Fruit fly (Drosophila melanogaster) whole organism, wandering third instar larva: ENCODE data around the gene Ocrl.

Experiments
- Dfd ChIP-seq: fragments of >200 bp; optimal IDR thresholded peaks from 2 replicates; lab custom pipeline; 2017; ENCODE audit warnings: missing biosample characterization, missing genetic modification characterization
- Myc ChIP-seq: fragments of >200 bp; optimal IDR thresholded peaks from 2 replicates; lab custom pipeline; 2017
- OdsH ChIP-seq: fragments of 200-800 bp; sonication (Bioruptor generic); optimal IDR thresholded peaks from 2 replicates; lab custom pipeline; 2016; ENCODE audit warnings: missing biosample characterization, mild to moderate bottlenecking, missing genetic modification characterization
- br ChIP-seq: fragments of 200-800 bp; sonication (Bioruptor generic); optimal IDR thresholded peaks from 2 replicates; lab custom pipeline; 2016; ENCODE audit warnings: missing biosample characterization, missing genetic modification characterization
- dsf ChIP-seq: sonication (Bioruptor generic); optimal IDR thresholded peaks from 2 replicates; lab custom pipeline; 2016; ENCODE audit warnings: missing biosample characterization, missing genetic modification characterization, borderline replicate concordance
- h ChIP-seq: fragments of 200-800 bp; sonication (Bioruptor generic); optimal IDR thresholded peaks from 3 replicates; lab custom pipeline; 2016; ENCODE audit warnings: missing biosample characterization, mild to moderate bottlenecking, missing genetic modification characterization

dm6 chrX:1951391-1952066 lies 28.7 kb downstream of the Ocrl start:
- TF ChIP-seq dsf, result peak; percentile 92
- peak; percentile 97 for TF ChIP-seq OdsH (GFP tag; lab: Kevin White, UChicago)
- no peak for TF ChIP-seq Myc
- peak; percentile 99 for TF ChIP-seq br (GFP tag; lab: Kevin White, UChicago)
- peak; percentile 99 for TF ChIP-seq h
- no peak for TF ChIP-seq Dfd (GFP tag; lab: Kevin White, UChicago)
